Fruit fly (Drosophila melanogaster) whole organism, embryonic: Measurements from ENCODE around the gene NKCC.

ENCODE experiments used
- CG10979 ChIP-seq: fragments of 200-800 bp; sonication (Bioruptor generic); optimal IDR thresholded peaks from 2 replicates; lab custom pipeline; 2018; ENCODE audit warnings: missing biosample characterization, mild to moderate bottlenecking, missing genetic modification characterization, moderate library complexity
- CG30403 ChIP-seq: fragments of 200-800 bp; sonication (Bioruptor generic); optimal IDR thresholded peaks from 3 replicates; lab custom pipeline; 2016; ENCODE audit warnings: missing biosample characterization, missing genetic modification characterization
- CG32532 ChIP-seq: fragments of 200-800 bp; sonication (Bioruptor generic); IDR thresholded peaks from 2 replicates; pipeline ENCODE4 v1.3.6; 2022; ENCODE audit warnings: missing biosample characterization, missing genetic modification characterization
- CkIIα-i1 ChIP-seq: fragments of 200-800 bp; sonication (Bioruptor generic); IDR thresholded peaks from 2 replicates; pipeline ENCODE4 v1.3.6; 2022; ENCODE audit warnings: missing biosample characterization, missing genetic modification characterization
- Neu2 ChIP-seq: fragments of 200-800 bp; sonication (Bioruptor generic); optimal IDR thresholded peaks from 3 replicates; lab custom pipeline; 2016; ENCODE audit warnings: missing biosample characterization, missing genetic modification characterization, borderline replicate concordance

DNA sequence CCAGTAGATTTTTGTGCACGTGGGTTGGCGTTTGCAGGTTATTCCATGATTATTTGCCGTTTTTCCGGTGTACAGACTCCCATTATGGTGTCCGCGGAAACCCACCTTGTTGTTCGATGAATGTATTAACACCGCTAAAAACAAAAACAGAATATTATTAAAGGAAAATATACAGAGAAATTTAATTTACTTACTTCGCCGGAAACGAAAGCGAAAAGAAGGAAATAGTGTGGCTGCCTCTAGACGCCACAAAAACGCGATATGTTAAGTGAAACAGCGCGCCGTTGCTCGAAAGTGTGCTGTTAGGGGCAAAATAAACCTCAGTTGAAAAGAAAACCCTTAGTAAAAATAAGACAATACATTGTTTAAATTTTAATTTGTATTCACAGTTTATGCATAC is 35.6 kb downstream of the NKCC start, which contains the start of gene RpL35A:
- TF ChIP-seq Neu2 (GFP tag; lab: Kevin White, UChicago) = peak; percentile 19
- TF ChIP-seq CG30403 = peak; percentile 6
- no peak for TF ChIP-seq CkIIα-i1
- peak; percentile 60 for TF ChIP-seq CG10979 (tag; lab: Kevin White, UChicago)
- TF ChIP-seq CG32532 (GFP tag; lab: Robert Waterston, UW) = peak; percentile 73
